Fruit fly (Drosophila melanogaster) whole organism, wandering third instar larva: Measurements from ENCODE around the gene eIF4E5.
A peak's percentile ranks its signal among the peaks of the same experiment; 100 is the strongest.

Source experiments
- Abd-B ChIP-seq: fragments of >200 bp; optimal IDR thresholded peaks from 2 replicates; lab custom pipeline; 2017; ENCODE audit warnings: missing biosample characterization, missing genetic modification characterization
- CG32264 ChIP-seq: fragments of 200-800 bp; sonication (Bioruptor generic); optimal IDR thresholded peaks from 2 replicates; lab custom pipeline; 2016; ENCODE audit warnings: missing biosample characterization, missing genetic modification characterization
- CG9705 ChIP-seq: fragments of 200-800 bp; sonication (Bioruptor generic); optimal IDR thresholded peaks from 2 replicates; lab custom pipeline; 2018; ENCODE audit warnings: missing biosample characterization, mild to moderate bottlenecking, missing genetic modification characterization
- CrebA ChIP-seq: fragments of 200-800 bp; sonication (Bioruptor generic); optimal IDR thresholded peaks from 2 replicates; lab custom pipeline; 2016; ENCODE audit warnings: missing biosample characterization, mild to moderate bottlenecking, missing genetic modification characterization, borderline replicate concordance
- Dfd ChIP-seq: fragments of >200 bp; optimal IDR thresholded peaks from 2 replicates; lab custom pipeline; 2017; ENCODE audit warnings: missing biosample characterization, missing genetic modification characterization
- Dif ChIP-seq: fragments of 200-275, 200-300 bp; sonication (Bioruptor generic); optimal IDR thresholded peaks from 2 replicates; lab custom pipeline; 2018; ENCODE audit warnings: missing biosample characterization, missing genetic modification characterization; ENCODE audit not compliant: partially characterized antibody
- GATAd ChIP-seq: sonication (Bioruptor generic); optimal IDR thresholded peaks from 2 replicates; lab custom pipeline; 2016; ENCODE audit warnings: missing biosample characterization, missing genetic modification characterization
- HLH106 ChIP-seq: fragments of 200-800 bp; optimal IDR thresholded peaks from 3 replicates; lab custom pipeline; 2019; ENCODE audit warnings: missing biosample characterization, mild to moderate bottlenecking, missing genetic modification characterization, moderate library complexity
- Hnf4 ChIP-seq: fragments of 200-800 bp; sonication (Bioruptor generic); optimal IDR thresholded peaks from 2 replicates; lab custom pipeline; 2016; ENCODE audit warnings: missing biosample characterization, mild to moderate bottlenecking, missing genetic modification characterization
- Hr78 ChIP-seq: fragments of >200 bp; optimal IDR thresholded peaks from 2 replicates; lab custom pipeline; 2017; ENCODE audit warnings: missing biosample characterization, missing genetic modification characterization
- Hr83 ChIP-seq: fragments of 200-300 bp; sonication (Bioruptor generic); optimal IDR thresholded peaks from 2 replicates; lab custom pipeline; 2016; ENCODE audit warnings: missing biosample characterization, mild to moderate bottlenecking, missing genetic modification characterization, moderate library complexity; ENCODE audit not compliant: poor library complexity, severe bottlenecking
- Jra ChIP-seq: sonication (Bioruptor generic); optimal IDR thresholded peaks from 2 replicates; lab custom pipeline; 2016; ENCODE audit warnings: missing biosample characterization, missing genetic modification characterization
- Mio ChIP-seq: sonication (Bioruptor generic); optimal IDR thresholded peaks from 2 replicates; lab custom pipeline; 2016; ENCODE audit warnings: missing biosample characterization, missing genetic modification characterization
- Myc ChIP-seq: fragments of >200 bp; optimal IDR thresholded peaks from 2 replicates; lab custom pipeline; 2017
- N ChIP-seq: fragments of >200 bp; optimal IDR thresholded peaks from 2 replicates; lab custom pipeline; 2018; ENCODE audit warnings: missing biosample characterization, missing external identifiers, missing genetic modification characterization
- OdsH ChIP-seq: fragments of 200-800 bp; sonication (Bioruptor generic); optimal IDR thresholded peaks from 2 replicates; lab custom pipeline; 2016; ENCODE audit warnings: missing biosample characterization, mild to moderate bottlenecking, missing genetic modification characterization
- Rel ChIP-seq, 2 experiments: fragments of 200-800 bp; sonication (Bioruptor generic) in 1 of 2; optimal IDR thresholded peaks; 2 replicates in 1 of 2; 3 replicates in 1 of 2; lab custom pipeline; 2016 to 2019; ENCODE audit warnings: mild to moderate bottlenecking in 2 of 2, missing biosample characterization in 2 of 2, missing genetic modification characterization in 2 of 2, moderate library complexity in 1 of 2
- Sp1 ChIP-seq: fragments of 200-800 bp; sonication (Bioruptor generic); optimal IDR thresholded peaks from 3 replicates; lab custom pipeline; 2019; ENCODE audit warnings: missing biosample characterization, mild to moderate bottlenecking, missing genetic modification characterization, moderate library complexity
- Vsx2 ChIP-seq: fragments of 200-300, 225-300 bp; sonication (Bioruptor generic); optimal IDR thresholded peaks from 2 replicates; lab custom pipeline; 2018; ENCODE audit warnings: missing biosample characterization, missing genetic modification characterization; ENCODE audit not compliant: partially characterized antibody
- br ChIP-seq: fragments of 200-800 bp; sonication (Bioruptor generic); optimal IDR thresholded peaks from 2 replicates; lab custom pipeline; 2016; ENCODE audit warnings: missing biosample characterization, missing genetic modification characterization
- brk ChIP-seq: fragments of 200-800 bp; sonication (Bioruptor generic); optimal IDR thresholded peaks from 2 replicates; lab custom pipeline; 2016; ENCODE audit warnings: missing biosample characterization, mild to moderate bottlenecking, missing genetic modification characterization
- dl ChIP-seq, 2 experiments: fragments of 175-275, 200-275 bp in 1 of 2; fragments of 200-275 bp in 1 of 2; sonication (Bioruptor generic); optimal IDR thresholded peaks; lab custom pipeline; 2018; ENCODE audit warnings: mild to moderate bottlenecking in 2 of 2, missing biosample characterization in 2 of 2, missing genetic modification characterization in 2 of 2, moderate library complexity in 2 of 2; ENCODE audit not compliant: partially characterized antibody in 2 of 2, insufficient read depth in 1 of 2
- dmrt93B ChIP-seq: fragments of 200-800 bp; sonication (Bioruptor generic); optimal IDR thresholded peaks from 2 replicates; lab custom pipeline; 2018; ENCODE audit warnings: missing biosample characterization, mild to moderate bottlenecking, missing genetic modification characterization
- dsf ChIP-seq: sonication (Bioruptor generic); optimal IDR thresholded peaks from 2 replicates; lab custom pipeline; 2016; ENCODE audit warnings: missing biosample characterization, missing genetic modification characterization, borderline replicate concordance
- ey ChIP-seq: fragments of 200-800 bp; sonication (Bioruptor generic); optimal IDR thresholded peaks from 2 replicates; lab custom pipeline; 2016; ENCODE audit warnings: missing biosample characterization, missing genetic modification characterization
- foxo ChIP-seq, 2 experiments: fragments of 200-800 bp; sonication (Bioruptor generic); optimal IDR thresholded peaks; 2 replicates in 1 of 2; 3 replicates in 1 of 2; lab custom pipeline; 2016 to 2017; ENCODE audit warnings: missing biosample characterization in 2 of 2, missing genetic modification characterization in 2 of 2
- fru ChIP-seq: fragments of 200-800 bp; sonication (Bioruptor generic); optimal IDR thresholded peaks from 3 replicates; lab custom pipeline; 2016; ENCODE audit warnings: missing biosample characterization, mild to moderate bottlenecking, missing genetic modification characterization
- h ChIP-seq: fragments of 200-800 bp; sonication (Bioruptor generic); optimal IDR thresholded peaks from 3 replicates; lab custom pipeline; 2016; ENCODE audit warnings: missing biosample characterization, mild to moderate bottlenecking, missing genetic modification characterization
- jim ChIP-seq: fragments of 175-275, 200-325 bp; sonication (Bioruptor generic); optimal IDR thresholded peaks from 2 replicates; lab custom pipeline; 2016; ENCODE audit warnings: missing biosample characterization, mild to moderate bottlenecking, missing genetic modification characterization
- lola ChIP-seq: fragments of >200 bp; optimal IDR thresholded peaks from 2 replicates; lab custom pipeline; 2017; ENCODE audit warnings: missing biosample characterization, missing genetic modification characterization
- pan ChIP-seq: fragments of >200 bp; optimal IDR thresholded peaks from 2 replicates; lab custom pipeline; 2017
- psq ChIP-seq: fragments of 200-800 bp; sonication (Bioruptor generic); optimal IDR thresholded peaks from 3 replicates; lab custom pipeline; 2017; ENCODE audit warnings: missing biosample characterization, mild to moderate bottlenecking, missing genetic modification characterization, moderate library complexity
- rgr ChIP-seq: fragments of 200-800 bp; sonication (Bioruptor generic); optimal IDR thresholded peaks from 3 replicates; lab custom pipeline; 2016; ENCODE audit warnings: missing biosample characterization, mild to moderate bottlenecking, missing genetic modification characterization
- sage ChIP-seq: fragments of 200-800 bp; sonication (Bioruptor generic); optimal IDR thresholded peaks from 2 replicates; lab custom pipeline; 2016; ENCODE audit warnings: missing biosample characterization, mild to moderate bottlenecking, missing genetic modification characterization
- sv ChIP-seq: fragments of 200-800 bp; sonication (Bioruptor generic); optimal IDR thresholded peaks from 3 replicates; lab custom pipeline; 2016; ENCODE audit warnings: missing biosample characterization, missing genetic modification characterization
- tai ChIP-seq: sonication (Bioruptor generic); optimal IDR thresholded peaks from 2 replicates; lab custom pipeline; 2016; ENCODE audit warnings: missing biosample characterization, missing genetic modification characterization
- woc ChIP-seq: sonication (Bioruptor generic); optimal IDR thresholded peaks from 2 replicates; lab custom pipeline; 2016; ENCODE audit warnings: missing biosample characterization, mild to moderate bottlenecking, missing genetic modification characterization

eIF4E5 gene

DNA sequence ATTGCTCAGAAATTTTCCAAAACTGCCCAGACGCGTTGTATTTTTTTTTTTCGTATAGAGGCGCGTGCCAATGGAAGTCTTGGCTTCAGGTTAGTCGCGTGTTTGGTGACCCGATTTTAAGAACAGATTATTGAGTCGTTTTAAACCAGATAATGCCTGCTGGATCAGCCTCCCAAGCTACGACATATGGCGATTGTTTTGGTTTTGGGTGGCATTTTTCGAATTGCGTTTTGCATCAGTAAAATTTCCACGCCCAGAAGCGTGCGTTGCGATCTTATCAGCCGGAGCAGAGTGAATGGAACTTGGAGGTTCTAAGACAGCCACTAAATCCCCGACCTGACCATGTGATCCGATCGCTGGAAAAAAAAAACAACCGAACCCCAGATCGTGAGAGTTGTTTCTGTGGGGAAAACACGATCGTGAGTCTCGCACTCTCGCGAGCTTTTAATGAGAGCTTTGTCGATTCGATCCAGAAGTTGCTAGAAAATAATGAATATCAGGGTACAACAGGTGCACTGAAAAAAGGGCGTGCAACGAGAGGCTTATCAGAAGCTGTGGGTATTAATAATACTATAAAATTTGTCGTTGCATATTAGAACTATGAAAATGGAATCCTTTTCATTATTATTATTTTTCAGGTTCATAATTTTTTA, 29.5 kb upstream of the eIF4E5 start:
- TF ChIP-seq jim: no peak
- TF ChIP-seq psq (GFP tag; lab: Kevin White, UChicago): no peak
- peak; percentile 40 for TF ChIP-seq h
- no peak for TF ChIP-seq rgr (GFP tag; lab: Kevin White, UChicago)

DNA sequence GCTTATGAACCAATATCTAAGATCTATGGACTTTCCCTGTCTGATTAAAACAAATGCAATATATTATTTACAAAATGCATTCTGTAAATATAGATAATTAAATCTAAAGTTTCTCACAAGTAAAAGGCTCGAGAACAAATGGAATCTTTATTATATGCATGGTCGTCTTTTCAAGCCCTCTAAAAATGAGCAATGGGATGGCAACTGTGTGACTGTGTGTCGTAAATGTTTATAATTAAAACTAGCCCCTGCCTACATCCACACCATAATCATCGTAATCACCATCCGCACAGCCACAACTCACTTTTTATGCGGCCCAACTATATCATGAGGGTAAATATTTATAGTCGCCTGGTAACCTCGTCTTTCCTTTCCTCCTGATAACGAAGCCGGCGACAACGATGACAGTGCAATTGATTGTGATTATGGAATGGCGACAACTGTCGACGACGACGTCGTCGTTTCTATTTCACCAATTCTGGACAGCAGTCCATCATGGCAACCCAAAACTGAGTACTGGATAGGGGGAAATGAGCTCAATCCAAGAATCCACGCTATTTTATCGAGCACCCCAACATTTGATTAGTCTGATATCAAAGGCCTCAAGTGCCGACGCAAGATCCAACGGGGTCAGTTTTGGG, 28.8 kb upstream of the eIF4E5 start:
- TF ChIP-seq Dfd (GFP tag; lab: Kevin White, UChicago) (no peak), fru (no peak), Sp1 (GFP tag; lab: Kevin White, UChicago) (no peak), N (GFP tag; lab: Kevin White, UChicago) (no peak), brk (GFP tag; lab: Kevin White, UChicago) (no peak), tai (GFP tag; lab: Kevin White, UChicago) (no peak), HLH106 (tag; lab: Kevin White, UChicago) (no peak), Abd-B (GFP tag; lab: Kevin White, UChicago) (no peak), psq (GFP tag; lab: Kevin White, UChicago) (no peak), h (no peak), jim (no peak), OdsH (GFP tag; lab: Kevin White, UChicago) (no peak), Jra (no peak), Rel (GFP tag; optimal IDR thresholded peaks at IDR 0.05; lab: Kevin White, UChicago) (no peak), Rel (tag; optimal IDR thresholded peaks at IDR 0.05; lab: Kevin White, UChicago) (no peak), rgr (GFP tag; lab: Kevin White, UChicago) (no peak), Hnf4 (GFP tag; lab: Kevin White, UChicago) (no peak), sv (GFP tag; lab: Kevin White, UChicago) (no peak), Vsx2 (GFP tag; lab: Kevin White, UChicago) (no peak), CG9705 (GFP tag; lab: Kevin White, UChicago) (no peak)

DNA sequence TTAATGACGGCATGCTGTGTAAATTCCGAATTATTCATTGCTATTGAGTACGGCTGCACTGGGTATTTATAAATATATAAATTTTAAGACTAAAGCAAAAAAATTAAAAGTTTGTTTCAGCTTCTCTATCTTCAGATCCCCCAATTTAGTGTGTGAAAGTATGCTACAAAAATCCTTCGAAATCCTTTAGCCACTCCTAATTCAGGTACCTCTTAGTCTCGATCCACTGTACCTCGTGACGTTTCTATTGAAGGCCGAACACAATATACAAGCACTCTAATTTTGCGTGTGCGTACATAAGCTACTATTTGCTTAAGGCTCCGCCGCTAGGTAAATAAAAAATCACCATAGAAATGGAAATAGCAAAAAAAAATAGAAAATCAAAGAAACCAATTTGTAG, 28.1 kb upstream of the eIF4E5 start:
- TF ChIP-seq N (GFP tag; lab: Kevin White, UChicago) (no peak), Dif (no peak), pan (lab: Kevin White, UChicago) (no peak), GATAd (no peak), CG9705 (GFP tag; lab: Kevin White, UChicago) (no peak), Rel (GFP tag; optimal IDR thresholded peaks at IDR 0.05; lab: Kevin White, UChicago) (no peak), Rel (tag; optimal IDR thresholded peaks at IDR 0.05; lab: Kevin White, UChicago) (no peak), foxo (GFP tag; optimal IDR thresholded peaks at IDR 0.05; lab: Kevin White, UChicago) (no peak), Abd-B (GFP tag; lab: Kevin White, UChicago) (no peak)
- TF ChIP-seq, all 38 proteins: peak for 0

DNA sequence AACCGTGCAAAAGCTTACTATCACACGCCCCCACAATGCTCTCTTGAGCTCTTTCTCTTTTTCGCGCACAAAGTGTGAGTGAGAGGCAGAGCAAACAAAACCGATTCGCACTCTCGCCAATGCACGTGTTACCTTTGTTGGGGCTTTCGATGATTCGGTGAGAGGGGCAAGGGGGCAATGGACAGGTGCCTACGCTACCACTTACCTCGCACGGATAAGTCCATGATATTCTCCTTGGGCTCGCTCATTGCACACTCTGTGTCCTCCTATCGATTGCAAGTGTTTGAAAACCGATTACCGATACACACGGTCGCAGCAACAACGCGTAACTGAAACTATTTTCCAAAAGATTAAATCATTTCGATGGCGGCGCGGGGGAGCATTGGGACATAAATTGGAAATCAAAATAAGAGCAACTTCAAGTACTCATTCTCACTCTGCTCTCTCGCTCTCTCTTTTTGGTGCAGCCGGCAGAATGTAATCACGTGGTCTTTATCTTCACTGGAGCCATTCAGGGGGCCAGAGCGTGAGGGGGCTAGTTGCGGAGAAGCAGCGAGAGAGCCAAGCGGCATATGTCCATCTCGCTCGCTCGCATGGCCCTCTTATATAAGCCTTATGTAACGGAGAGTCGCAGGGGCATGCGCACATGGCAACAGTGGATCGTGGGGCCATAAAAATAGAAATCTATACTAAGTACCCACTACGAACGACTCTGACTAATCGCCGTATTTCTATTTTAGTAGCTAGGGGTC, 27.5 kb upstream of the eIF4E5 start, which contains the start of gene Pdp1:
Gene Pdp1, minus strand, starts transcription at position 334 of the 752 bp plus-strand sequence.
- TF ChIP-seq Mio (GFP tag; lab: Kevin White, UChicago): peak; percentile 72
- no peak for TF ChIP-seq Dfd (GFP tag; lab: Kevin White, UChicago)
- TF ChIP-seq Myc (lab: Kevin White, UChicago): no peak
- peak; percentile 85 to 88 for TF ChIP-seq dl (GFP tag; optimal IDR thresholded peaks at IDR 0.05; lab: Kevin White, UChicago; ENCODE audit: insufficient read depth in 1 of 2, partially characterized antibody in 2 of 2)
- no peak for TF ChIP-seq dmrt93B (GFP tag; lab: Kevin White, UChicago)
- peak; percentile 2 for TF ChIP-seq Sp1 (GFP tag; lab: Kevin White, UChicago)
- no peak for TF ChIP-seq jim
- TF ChIP-seq OdsH (GFP tag; lab: Kevin White, UChicago): peak; percentile 24
- TF ChIP-seq brk (GFP tag; lab: Kevin White, UChicago): no peak
- no peak for TF ChIP-seq sv (GFP tag; lab: Kevin White, UChicago)
- peak; percentile 22 for TF ChIP-seq GATAd
- TF ChIP-seq pan (lab: Kevin White, UChicago): no peak
- TF ChIP-seq Abd-B (GFP tag; lab: Kevin White, UChicago): no peak
- no peak for TF ChIP-seq lola (GFP tag; lab: Kevin White, UChicago)
- no peak for TF ChIP-seq foxo (GFP tag; optimal IDR thresholded peaks at IDR 0.05; lab: Kevin White, UChicago)
- no peak for TF ChIP-seq CG32264 (GFP tag; lab: Kevin White, UChicago)
- peak; percentile 10 for TF ChIP-seq fru
- no peak for TF ChIP-seq Rel (GFP tag; optimal IDR thresholded peaks at IDR 0.05; lab: Kevin White, UChicago)
- no peak for TF ChIP-seq Rel (tag; optimal IDR thresholded peaks at IDR 0.05; lab: Kevin White, UChicago)
- TF ChIP-seq Hr78 (GFP tag; lab: Kevin White, UChicago): no peak
- TF ChIP-seq dsf (GFP tag; lab: Kevin White, UChicago): no peak
- peak; percentile 65 for TF ChIP-seq Hr83 (GFP tag; lab: Kevin White, UChicago)
- no peak for TF ChIP-seq HLH106 (tag; lab: Kevin White, UChicago)
- no peak for TF ChIP-seq ey
- TF ChIP-seq rgr (GFP tag; lab: Kevin White, UChicago): peak; percentile 5
- TF ChIP-seq psq (GFP tag; lab: Kevin White, UChicago): peak; percentile 19
- peak; percentile 15 for TF ChIP-seq br (GFP tag; lab: Kevin White, UChicago)
- TF ChIP-seq woc: peak; percentile 65
- TF ChIP-seq sage: no peak
- no peak for TF ChIP-seq CrebA (GFP tag; lab: Kevin White, UChicago)
- peak; percentile 90 for TF ChIP-seq Dif
- no peak for TF ChIP-seq CG9705 (GFP tag; lab: Kevin White, UChicago)
